Fruit fly (Drosophila melanogaster): Measurements from ENCODE around the gene CG32371.

DNA sequence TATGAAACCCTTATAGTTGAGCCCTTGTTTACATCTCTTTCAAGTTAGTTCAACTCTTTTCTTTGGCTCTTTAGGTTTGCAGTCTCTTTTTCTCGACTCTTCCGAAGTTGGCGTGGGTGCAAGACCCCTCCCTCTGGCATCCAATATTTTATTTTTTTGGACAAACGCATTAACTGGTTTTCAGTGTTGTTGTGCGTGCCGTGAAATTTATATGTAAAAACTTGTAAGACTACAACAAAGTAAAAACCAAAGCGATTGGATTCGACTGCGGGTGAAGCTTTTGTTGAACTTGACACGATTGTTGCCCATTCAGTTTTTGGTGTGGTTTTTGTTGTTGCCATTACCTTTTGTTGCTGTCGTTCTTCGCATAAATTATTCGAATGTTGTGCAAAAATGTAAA is 24.4 kb downstream of the CG32371 start:
- TF ChIP-seq kay (GFP tag; ENCODE audit: borderline replicate concordance) (no peak), CG11617 (GFP tag; optimal IDR thresholded peaks at IDR 0.05) (no peak), CG7101 (tag; optimal IDR thresholded peaks at IDR 0.05) (no peak), cic (GFP tag; optimal IDR thresholded peaks at IDR 0.05) (no peak), Clk (GFP tag; optimal IDR thresholded peaks at IDR 0.05) (no peak), Mnt (GFP tag; optimal IDR thresholded peaks at IDR 0.05) (no peak), Hr96 (GFP tag; optimal IDR thresholded peaks at IDR 0.05) (no peak), toe (GFP tag; optimal IDR thresholded peaks at IDR 0.05) (no peak), cnc (optimal IDR thresholded peaks at IDR 0.05) (no peak), tj (GFP tag; optimal IDR thresholded peaks at IDR 0.05) (no peak), pad (GFP tag; optimal IDR thresholded peaks at IDR 0.05) (no peak), Crg-1 (GFP tag; optimal IDR thresholded peaks at IDR 0.05) (no peak)
